Fruit fly (Drosophila melanogaster): ENCODE data around the gene Naglu.

Naglu gene

DNA sequence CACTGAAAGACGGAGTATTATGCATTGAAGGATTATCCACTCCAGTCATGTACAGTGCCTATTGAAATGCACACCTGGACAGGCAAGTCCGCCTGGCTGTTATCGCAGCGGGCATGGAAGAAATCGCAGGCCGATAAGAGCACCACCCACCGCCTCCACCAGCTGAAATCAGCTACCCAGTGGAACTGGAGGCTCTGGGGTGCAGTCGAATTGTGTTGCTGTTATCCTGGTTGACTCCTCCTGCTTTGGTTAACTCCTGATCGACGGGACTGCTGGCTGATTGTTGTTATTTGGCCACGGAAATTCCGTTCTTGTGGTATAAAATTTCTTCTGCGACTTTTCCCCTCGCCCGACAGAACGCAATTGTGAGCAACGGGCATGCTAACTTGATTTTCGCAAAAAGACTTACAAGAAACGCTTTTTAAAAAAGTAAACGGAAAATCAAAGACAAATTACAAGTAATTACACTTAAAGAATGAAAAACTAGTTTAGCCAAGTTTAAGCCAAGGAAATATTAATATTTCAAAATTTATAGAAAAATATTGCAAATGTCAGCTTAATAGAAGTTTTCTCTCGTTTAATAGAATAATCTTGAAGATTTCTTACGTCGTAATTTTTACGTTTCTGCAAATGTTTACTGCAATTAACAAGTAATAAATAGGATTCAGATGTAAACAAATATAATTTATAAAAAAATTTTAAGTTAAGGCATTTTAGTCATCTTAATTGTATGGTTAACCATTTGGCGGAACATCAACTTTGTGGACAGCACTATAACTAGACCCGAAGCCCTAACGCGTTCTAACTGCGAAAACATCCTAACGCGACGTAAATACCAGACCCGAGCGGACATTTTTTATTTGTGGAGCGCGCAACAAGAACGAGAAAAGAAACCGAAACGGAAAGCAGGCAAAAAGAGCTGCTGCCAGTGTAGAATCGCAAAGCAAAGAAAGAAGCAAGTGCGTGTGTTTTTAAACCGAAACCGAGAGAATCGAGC is 3.5 kb upstream of the Naglu start, which contains the start of the genes CG13398 and Akap200 (continued):
- TF ChIP-seq Camta (GFP tag; optimal IDR thresholded peaks at IDR 0.05) (no peak), CG5245 (GFP tag; optimal IDR thresholded peaks at IDR 0.05) (no peak), ems (GFP tag; optimal IDR thresholded peaks at IDR 0.05) (no peak), kah (GFP tag; optimal IDR thresholded peaks at IDR 0.05) (no peak), ro (GFP tag; IDR thresholded peaks at IDR 0.05) (no peak), bab2 (GFP tag; optimal IDR thresholded peaks at IDR 0.05) (no peak), CG11723 (GFP tag; optimal IDR thresholded peaks at IDR 0.05) (no peak), gem (tag; optimal IDR thresholded peaks at IDR 0.05) (no peak), chm (GFP tag; IDR thresholded peaks at IDR 0.05) (no peak), E2f2 (GFP tag; IDR thresholded peaks at IDR 0.05) (peak; percentile 45), scrt (GFP tag; optimal IDR thresholded peaks at IDR 0.05) (no peak), Fer2 (tag; optimal IDR thresholded peaks at IDR 0.05) (no peak), esg (GFP tag; conservative IDR thresholded peaks at IDR 0.05) (no peak), sim (GFP tag; IDR thresholded peaks at IDR 0.05) (no peak), CG6654 (GFP tag; optimal IDR thresholded peaks at IDR 0.05) (no peak), Xrp1 (GFP tag; IDR thresholded peaks at IDR 0.05) (no peak), Ssrp (tag; optimal IDR thresholded peaks at IDR 0.05) (peak; percentile 37), CG14667 (GFP tag; IDR thresholded peaks at IDR 0.05) (0 out of 2 replicates have a peak, but pooled peaks have one; percentile 11), CG15073 (GFP tag; optimal IDR thresholded peaks at IDR 0.05) (no peak), Nf-YC (tag; optimal IDR thresholded peaks at IDR 0.05) (no peak), CG17568 (GFP tag; optimal IDR thresholded peaks at IDR 0.05) (no peak), knrl (GFP tag; IDR thresholded peaks at IDR 0.05; ENCODE audit: partially characterized antibody) (no peak), CG3281 (GFP tag; optimal IDR thresholded peaks at IDR 0.05) (no peak), otp (GFP tag; IDR thresholded peaks at IDR 0.05) (no peak), CG1233 (GFP tag; optimal IDR thresholded peaks at IDR 0.05) (no peak), CG4282 (GFP tag; optimal IDR thresholded peaks at IDR 0.05) (no peak), CG13296 (GFP tag; optimal IDR thresholded peaks at IDR 0.05) (no peak), trh (GFP tag; optimal IDR thresholded peaks at IDR 0.05) (no peak), ATbp (GFP tag; optimal IDR thresholded peaks at IDR 0.05) (no peak), ham (GFP tag; IDR thresholded peaks at IDR 0.05) (no peak), Neu2 (GFP tag; optimal IDR thresholded peaks at IDR 0.05; ENCODE audit: borderline replicate concordance) (no peak), Ada2b (GFP tag; IDR thresholded peaks at IDR 0.05) (no peak), HLHmδ (GFP tag; optimal IDR thresholded peaks at IDR 0.05) (peak; percentile 67), CG1792 (GFP tag; optimal IDR thresholded peaks at IDR 0.05) (no peak), odd (GFP tag; optimal IDR thresholded peaks at IDR 0.05) (no peak), PHDP (tag; optimal IDR thresholded peaks at IDR 0.05) (no peak), ato (GFP tag; IDR thresholded peaks at IDR 0.05; ENCODE audit: partially characterized antibody) (no peak), CG11093 (GFP tag; IDR thresholded peaks at IDR 0.05) (no peak), sima (GFP tag; optimal IDR thresholded peaks at IDR 0.05) (no peak), danr (GFP tag; IDR thresholded peaks at IDR 0.05) (no peak), jumu (GFP tag; optimal IDR thresholded peaks at IDR 0.05) (no peak), BEAF-32 (GFP tag; optimal IDR thresholded peaks at IDR 0.05) (peak; percentile 16), Ravus (GFP tag; IDR thresholded peaks at IDR 0.05) (no peak), CG15514 (GFP tag; optimal IDR thresholded peaks at IDR 0.05) (peak; percentile 19), Sry-β (GFP tag; optimal IDR thresholded peaks at IDR 0.05) (peak; percentile 90), Dip3 (GFP tag; optimal IDR thresholded peaks at IDR 0.05) (no peak), unpg (GFP tag; optimal IDR thresholded peaks at IDR 0.05) (no peak), CG12769 (tag; optimal IDR thresholded peaks at IDR 0.05) (no peak), MBD-R2 (GFP tag; IDR thresholded peaks at IDR 0.05) (peak; percentile 58)

Data from whole organism, embryonic.